Worm (Caenorhabditis elegans): ENCODE data around the gene ZC395.5.

The ZC395.5 gene

ce11 chrIII:5228839-5229238 is 38.8 kb upstream of the ZC395.5 start:
- TF ChIP-seq ZK546.5 (tag; optimal IDR thresholded peaks at IDR 0.05) (no peak), mdl-1 (tag; optimal IDR thresholded peaks at IDR 0.05) (no peak), unc-55 (GFP tag; optimal IDR thresholded peaks at IDR 0.05) (no peak), ceh-16 (tag; optimal IDR thresholded peaks at IDR 0.05) (no peak), lin-11 (tag; optimal IDR thresholded peaks at IDR 0.05) (no peak), F13H6.1 (tag; optimal IDR thresholded peaks at IDR 0.05) (no peak), crh-2 (tag; optimal IDR thresholded peaks at IDR 0.05) (no peak), nhr-6 (tag; optimal IDR thresholded peaks at IDR 0.05) (no peak), unc-62 (GFP tag; optimal IDR thresholded peaks at IDR 0.05) (no peak), gmeb-1 (tag; optimal IDR thresholded peaks at IDR 0.05) (no peak), ztf-1 (GFP tag; conservative IDR thresholded peaks at IDR 0.05) (no peak)

- TF ChIP-seq nhr-23 (tag; optimal IDR thresholded peaks at IDR 0.05) (peak; percentile 35), gmeb-1 (tag; optimal IDR thresholded peaks at IDR 0.05) (no peak)
Measured at ce11 chrIII:5229511-5230250, 38.0 kb upstream of the ZC395.5 start.

- no peak for TF ChIP-seq C34F6.9 (tag; optimal IDR thresholded peaks at IDR 0.05)
- no peak for TF ChIP-seq R02D3.7 (tag; optimal IDR thresholded peaks at IDR 0.05)
- no peak for TF ChIP-seq ztf-11 (tag; optimal IDR thresholded peaks at IDR 0.05)
- TF ChIP-seq Y55F3AM.14 (GFP tag; optimal IDR thresholded peaks at IDR 0.05): peak; percentile 24
- TF ChIP-seq ztf-4 (tag; optimal IDR thresholded peaks at IDR 0.05): peak; percentile 53
- TF ChIP-seq snpc-4 (tag; optimal IDR thresholded peaks at IDR 0.05): no peak
- peak; percentile 41 for TF ChIP-seq nhr-129 (tag; optimal IDR thresholded peaks at IDR 0.05)
- no peak for TF ChIP-seq egl-27 (tag; optimal IDR thresholded peaks at IDR 0.05)
- TF ChIP-seq sem-4 (tag; optimal IDR thresholded peaks at IDR 0.05): no peak
- no peak for TF ChIP-seq aly-2 (tag; optimal IDR thresholded peaks at IDR 0.05)
- TF ChIP-seq sma-3 (GFP tag; optimal IDR thresholded peaks at IDR 0.05): peak; percentile 45
- TF ChIP-seq elt-3 (tag; optimal IDR thresholded peaks at IDR 0.05): no peak
- no peak for TF ChIP-seq nhr-6 (tag; optimal IDR thresholded peaks at IDR 0.05)
- TF ChIP-seq F13H6.1 (tag; optimal IDR thresholded peaks at IDR 0.05): peak; percentile 8
- no peak for TF ChIP-seq unc-62 (GFP tag; optimal IDR thresholded peaks at IDR 0.05)
- TF ChIP-seq nhr-11 (tag; optimal IDR thresholded peaks at IDR 0.05): no peak
- TF ChIP-seq mdl-1 (tag; optimal IDR thresholded peaks at IDR 0.05): no peak
- TF ChIP-seq nhr-23 (tag; optimal IDR thresholded peaks at IDR 0.05): no peak
- peak; percentile 65 for TF ChIP-seq ama-1 (optimal IDR thresholded peaks at IDR 0.05)
- TF ChIP-seq unc-55 (GFP tag; optimal IDR thresholded peaks at IDR 0.05): no peak
- peak; percentile 46 for TF ChIP-seq nhr-21 (tag; optimal IDR thresholded peaks at IDR 0.05)
- no peak for TF ChIP-seq ceh-82 (tag; optimal IDR thresholded peaks at IDR 0.05)
- TF ChIP-seq lin-13 (GFP tag; optimal IDR thresholded peaks at IDR 0.05): peak; percentile 34
Measured at ce11 chrIII:5230415-5230814, 37.2 kb upstream of the ZC395.5 start, which contains the start of gene prmt-5. Gene prmt-5, plus strand, starts transcription at chrIII:5230555.

ce11 chrIII:5233140-5233539 is 34.5 kb upstream of the ZC395.5 start:
- no peak for TF ChIP-seq gmeb-1 (tag; optimal IDR thresholded peaks at IDR 0.05)
- no peak for TF ChIP-seq lsy-2 (tag; optimal IDR thresholded peaks at IDR 0.05)
- TF ChIP-seq blmp-1 (tag; optimal IDR thresholded peaks at IDR 0.05; ENCODE audit: insufficient read depth): no peak
- no peak for TF ChIP-seq lin-11 (tag; optimal IDR thresholded peaks at IDR 0.05)
- no peak for TF ChIP-seq nhr-10 (tag; optimal IDR thresholded peaks at IDR 0.05)
- no peak for TF ChIP-seq nhr-21 (tag; optimal IDR thresholded peaks at IDR 0.05)

ce11 chrIII:5234312-5234711 is 33.3 kb upstream of the ZC395.5 start, which contains the start of gene mrps-26:
Gene mrps-26, plus strand, starts transcription at chrIII:5234612.
- no peak for TF ChIP-seq ZK546.5 (tag; optimal IDR thresholded peaks at IDR 0.05)
- no peak for TF ChIP-seq ceh-16 (tag; optimal IDR thresholded peaks at IDR 0.05)

- TF ChIP-seq unc-55 (GFP tag; optimal IDR thresholded peaks at IDR 0.05): no peak
- TF ChIP-seq fos-1 (tag; optimal IDR thresholded peaks at IDR 0.05): peak; percentile 13
Measured at ce11 chrIII:5236104-5236503, 31.5 kb upstream of the ZC395.5 start, which contains the start of gene prx-10. Gene prx-10, plus strand, starts transcription at chrIII:5236404.
